Fruit fly (Drosophila melanogaster): ENCODE results near the gene CG14989.

The CG14989 gene

DNA sequence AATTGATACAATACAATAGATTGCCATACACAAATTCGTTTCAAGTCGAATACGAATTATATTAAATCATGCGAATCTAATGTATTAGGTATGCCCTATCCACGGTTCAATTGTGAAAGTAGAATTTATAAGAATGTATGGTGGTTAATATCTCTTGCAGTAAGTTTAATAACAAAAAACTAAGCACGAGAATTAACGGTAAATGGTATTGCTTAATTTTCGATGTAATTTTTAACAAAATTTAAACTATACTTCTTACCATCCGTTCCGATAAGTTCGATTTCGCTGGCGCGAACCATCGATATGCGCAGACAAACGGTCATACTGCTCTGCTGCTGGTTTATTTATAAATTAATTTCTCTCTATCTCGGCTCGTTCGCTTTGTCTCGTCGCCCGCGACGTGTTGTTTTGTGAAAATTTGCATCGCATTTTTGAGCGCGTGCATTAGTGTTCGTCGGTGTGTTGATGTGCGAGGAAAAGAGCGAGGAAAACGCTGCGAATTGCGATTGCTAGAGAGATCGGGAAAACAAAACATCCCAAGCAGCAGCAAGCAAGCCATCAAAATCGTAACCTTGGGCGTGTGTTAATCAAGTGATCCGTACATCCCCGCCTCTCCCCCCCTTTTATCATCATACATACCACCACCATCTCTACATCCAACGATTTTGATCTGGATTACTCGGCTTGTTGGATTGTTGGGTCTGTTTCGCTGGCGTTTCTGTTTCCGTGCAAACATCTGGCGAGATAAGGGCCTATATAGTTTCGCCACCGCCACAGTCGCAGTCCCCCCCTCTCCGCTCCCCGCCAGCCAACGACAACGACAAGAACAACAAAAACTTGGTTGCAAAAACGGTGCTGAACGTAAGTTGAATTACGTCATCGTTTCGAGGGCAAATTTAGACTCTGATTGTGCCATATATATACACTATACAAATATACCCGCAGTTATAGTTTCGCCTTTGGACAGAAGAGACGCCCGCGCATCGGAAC lies 16.2 kb downstream of the CG14989 start, which contains the start of gene Fit1 (continued):
- no peak for TF ChIP-seq schlank (tag; optimal IDR thresholded peaks at IDR 0.05)
- TF ChIP-seq YL-1 (GFP tag; optimal IDR thresholded peaks at IDR 0.05) = peak; percentile 32
- TF ChIP-seq Scr (GFP tag; IDR thresholded peaks at IDR 0.05; ENCODE audit: partially characterized antibody) = peak; percentile 53
- no peak for TF ChIP-seq C15 (GFP tag; IDR thresholded peaks at IDR 0.05)
- no peak for TF ChIP-seq CG5180 (GFP tag; optimal IDR thresholded peaks at IDR 0.05)
- TF ChIP-seq chm (GFP tag; IDR thresholded peaks at IDR 0.05) = peak; percentile 48; the same call in 1 of the 2 replicates
- TF ChIP-seq psq (GFP tag; optimal IDR thresholded peaks at IDR 0.05) = no peak
- TF ChIP-seq Dp (GFP tag; optimal IDR thresholded peaks at IDR 0.05) = peak; percentile 56
- no peak for TF ChIP-seq CG31441 (GFP tag; IDR thresholded peaks at IDR 0.05)
- TF ChIP-seq Doc3 (GFP tag; IDR thresholded peaks at IDR 0.05; ENCODE audit: partially characterized antibody) = peak; percentile 51; the same call in 2 of the 3 replicates
- TF ChIP-seq Oaz (GFP tag; IDR thresholded peaks at IDR 0.05) = no peak
- TF ChIP-seq Nf-YA (GFP tag; IDR thresholded peaks at IDR 0.05) = no peak
- no peak for TF ChIP-seq sqz (GFP tag; optimal IDR thresholded peaks at IDR 0.05)
- no peak for TF ChIP-seq pros (GFP tag; optimal IDR thresholded peaks at IDR 0.05)
- TF ChIP-seq dm (GFP tag; optimal IDR thresholded peaks at IDR 0.05) = no peak
- TF ChIP-seq CG34224 (GFP tag; IDR thresholded peaks at IDR 0.05; ENCODE audit: partially characterized antibody) = peak; percentile 60
- no peak for TF ChIP-seq CG4424 (GFP tag; optimal IDR thresholded peaks at IDR 0.05)
- TF ChIP-seq scrt (GFP tag; optimal IDR thresholded peaks at IDR 0.05) = no peak
- TF ChIP-seq zf30C (GFP tag; optimal IDR thresholded peaks at IDR 0.05) = no peak
- TF ChIP-seq cg (GFP tag; optimal IDR thresholded peaks at IDR 0.05) = peak; percentile 42
- no peak for TF ChIP-seq CG15073 (GFP tag; optimal IDR thresholded peaks at IDR 0.05)
- TF ChIP-seq CG9797 (GFP tag; optimal IDR thresholded peaks at IDR 0.05) = peak; percentile 74
- TF ChIP-seq sisA (GFP tag; IDR thresholded peaks at IDR 0.05) = no peak
- peak; percentile 46 for TF ChIP-seq nom (GFP tag; optimal IDR thresholded peaks at IDR 0.05)
- TF ChIP-seq Optix (GFP tag; IDR thresholded peaks at IDR 0.05) = no peak
- no peak for TF ChIP-seq Six4 (GFP tag; optimal IDR thresholded peaks at IDR 0.05)
- TF ChIP-seq mld (GFP tag; IDR thresholded peaks at IDR 0.05; ENCODE audit: partially characterized antibody) = 0 out of 3 replicates have a peak, but pooled peaks have one; percentile 7
- TF ChIP-seq CG4617 (GFP tag; optimal IDR thresholded peaks at IDR 0.05; ENCODE audit: borderline replicate concordance) = peak; percentile 61
- TF ChIP-seq Opbp (GFP tag; IDR thresholded peaks at IDR 0.05; ENCODE audit: partially characterized antibody) = peak; percentile 53; the same call in 2 of the 3 replicates
- TF ChIP-seq CG16779 (GFP tag; IDR thresholded peaks at IDR 0.05) = no peak
- TF ChIP-seq Mes4 (GFP tag; optimal IDR thresholded peaks at IDR 0.05) = no peak
- no peak for TF ChIP-seq esg (GFP tag; conservative IDR thresholded peaks at IDR 0.05)
- TF ChIP-seq Hand (GFP tag; optimal IDR thresholded peaks at IDR 0.05) = peak; percentile 58
- TF ChIP-seq nmo (GFP tag; optimal IDR thresholded peaks at IDR 0.05) = no peak
- TF ChIP-seq CG31365 (tag; optimal IDR thresholded peaks at IDR 0.05) = peak; percentile 14
- TF ChIP-seq CG1603 (tag; optimal IDR thresholded peaks at IDR 0.05) = peak; percentile 29
- TF ChIP-seq CG30020 (tag; optimal IDR thresholded peaks at IDR 0.05) = peak; percentile 12
- no peak for TF ChIP-seq Antp (GFP tag; optimal IDR thresholded peaks at IDR 0.05)
- peak in 1 of 2 experiments; percentile 44 for TF ChIP-seq Eip74EF (GFP tag; optimal IDR thresholded peaks at IDR 0.05)
- no peak for TF ChIP-seq CG8359 (GFP tag; optimal IDR thresholded peaks at IDR 0.05; ENCODE audit: borderline replicate concordance)
- no peak for TF ChIP-seq cas (GFP tag; IDR thresholded peaks at IDR 0.05)
- TF ChIP-seq emc (GFP tag; optimal IDR thresholded peaks at IDR 0.05) = no peak
- no peak for TF ChIP-seq CG33213 (GFP tag; optimal IDR thresholded peaks at IDR 0.05)
- peak; percentile 51 for TF ChIP-seq tna (GFP tag; IDR thresholded peaks at IDR 0.05; ENCODE audit: partially characterized antibody)
- TF ChIP-seq gsb-n (tag; optimal IDR thresholded peaks at IDR 0.05) = no peak
- no peak for TF ChIP-seq fd96Cb (tag; optimal IDR thresholded peaks at IDR 0.05)
- TF ChIP-seq Dfd (GFP tag; optimal IDR thresholded peaks at IDR 0.05) = no peak

Measured in whole organism, embryonic.